Worm (Caenorhabditis elegans): ENCODE data around the gene erp-44.2.

Gene erp-44.2

DNA sequence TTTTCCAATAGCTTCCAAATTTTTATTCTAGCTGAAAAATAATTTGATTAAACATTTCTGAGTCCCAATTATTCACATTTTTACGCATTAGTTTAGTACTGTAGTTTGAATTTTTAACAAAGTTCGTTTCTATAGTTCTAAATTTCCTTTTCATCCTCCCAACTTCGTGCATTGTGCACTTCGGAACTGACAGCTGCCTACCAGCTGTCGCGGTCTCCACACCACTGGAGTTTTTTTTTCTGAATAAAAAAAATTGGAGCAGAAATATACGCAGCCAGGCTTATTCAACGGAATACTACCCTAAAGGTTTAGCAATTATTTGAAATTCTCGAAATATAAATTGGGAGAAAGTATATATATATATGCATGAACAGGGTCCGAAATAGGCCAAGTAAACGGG lies 14.8 kb upstream of the erp-44.2 start:
- TF ChIP-seq hlh-1 (tag; optimal IDR thresholded peaks at IDR 0.05) (peak; percentile 91), ztf-11 (tag; optimal IDR thresholded peaks at IDR 0.05) (no peak), blmp-1 (tag; optimal IDR thresholded peaks at IDR 0.05) (no peak), tbx-8 (GFP tag; optimal IDR thresholded peaks at IDR 0.05) (no peak), bed-3 (GFP tag; optimal IDR thresholded peaks at IDR 0.05) (no peak), flh-1 (GFP tag; optimal IDR thresholded peaks at IDR 0.05) (no peak), ham-2 (GFP tag; optimal IDR thresholded peaks at IDR 0.05) (no peak), nhr-237 (tag; optimal IDR thresholded peaks at IDR 0.05) (no peak)

DNA sequence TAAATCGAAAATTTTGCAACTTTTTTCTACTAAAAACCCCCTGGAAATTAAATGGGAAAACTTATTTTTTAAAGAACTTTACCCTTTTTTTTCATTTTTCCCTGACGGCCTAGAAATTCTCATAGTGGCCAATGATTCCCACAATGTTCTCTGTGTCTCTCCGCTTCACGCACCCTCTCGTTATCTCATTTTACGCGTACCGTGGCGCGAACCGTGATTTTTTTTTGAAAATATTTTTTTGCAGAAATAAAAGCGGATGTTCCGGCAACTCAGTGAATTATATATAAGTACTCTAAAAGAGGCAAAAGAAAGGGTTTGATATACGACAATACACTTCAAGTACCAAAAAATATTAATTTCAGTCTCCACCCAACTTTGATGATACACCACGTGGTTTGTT lies 11.9 kb upstream of the erp-44.2 start, which contains the start of gene C06A6.2:
Gene C06A6.2 (plus strand): TSS at position 237 of the 400 bp plus-strand sequence.
- TF ChIP-seq flh-1 (GFP tag; optimal IDR thresholded peaks at IDR 0.05) = no peak
- TF ChIP-seq ceh-39 (tag; optimal IDR thresholded peaks at IDR 0.05) = no peak
- TF ChIP-seq unc-62 (GFP tag; optimal IDR thresholded peaks at IDR 0.05) = no peak
- no peak for TF ChIP-seq M03D4.4 (tag; optimal IDR thresholded peaks at IDR 0.05)
- TF ChIP-seq zip-8 (tag; optimal IDR thresholded peaks at IDR 0.05) = no peak
- no peak for TF ChIP-seq ham-2 (GFP tag; optimal IDR thresholded peaks at IDR 0.05)
- TF ChIP-seq nhr-12 (tag; optimal IDR thresholded peaks at IDR 0.05) = no peak
- no peak for TF ChIP-seq ceh-83 (GFP tag; optimal IDR thresholded peaks at IDR 0.05)
- TF ChIP-seq nhr-237 (tag; optimal IDR thresholded peaks at IDR 0.05) = no peak
- TF ChIP-seq snpc-4 (tag; optimal IDR thresholded peaks at IDR 0.05) = no peak
- TF ChIP-seq unc-120 (tag; optimal IDR thresholded peaks at IDR 0.05; ENCODE audit: poor library complexity, severe bottlenecking) = no peak
- TF ChIP-seq nhr-76 (tag; optimal IDR thresholded peaks at IDR 0.05) = no peak
- no peak for TF ChIP-seq bed-3 (GFP tag; optimal IDR thresholded peaks at IDR 0.05)
- TF ChIP-seq pha-4 (tag; optimal IDR thresholded peaks at IDR 0.05) = no peak
- TF ChIP-seq ces-1 (GFP tag; optimal IDR thresholded peaks at IDR 0.05) = no peak
- no peak for TF ChIP-seq mep-1 (tag; optimal IDR thresholded peaks at IDR 0.05)
- TF ChIP-seq drap-1 (GFP tag; optimal IDR thresholded peaks at IDR 0.05) = no peak
- no peak for TF ChIP-seq ztf-11 (tag; optimal IDR thresholded peaks at IDR 0.05)
- TF ChIP-seq lsy-2 (tag; optimal IDR thresholded peaks at IDR 0.05) = no peak
- no peak for TF ChIP-seq unc-39 (tag; optimal IDR thresholded peaks at IDR 0.05)

DNA sequence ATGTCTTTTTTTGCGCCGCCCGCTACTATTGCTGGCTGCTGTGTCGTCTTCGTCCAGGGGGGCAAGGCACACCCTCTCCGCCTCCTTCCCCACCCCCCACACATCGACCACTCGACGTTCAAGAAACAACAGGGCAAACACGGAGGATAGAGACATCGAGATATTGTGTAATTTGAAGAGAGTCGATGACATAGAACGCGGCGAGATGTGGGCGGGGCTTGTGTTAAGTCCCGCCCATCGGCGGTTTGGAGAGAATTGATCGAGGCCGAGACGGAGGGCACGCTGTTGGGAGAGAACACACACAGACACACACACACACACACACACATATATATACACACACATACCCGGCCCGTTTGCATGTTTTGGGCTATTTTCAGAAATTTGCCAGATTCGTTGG lies 11.1 kb upstream of the erp-44.2 start:
- TF ChIP-seq elt-1 (tag; optimal IDR thresholded peaks at IDR 0.05; ENCODE audit: borderline replicate concordance, insufficient read depth) (no peak), mep-1 (tag; optimal IDR thresholded peaks at IDR 0.05) (peak; percentile 68), blmp-1 (tag; optimal IDR thresholded peaks at IDR 0.05) (no peak), lsy-2 (tag; optimal IDR thresholded peaks at IDR 0.05) (peak; percentile 39), ces-1 (GFP tag; optimal IDR thresholded peaks at IDR 0.05) (peak; percentile 55), lin-32 (GFP tag; optimal IDR thresholded peaks at IDR 0.05) (no peak), elt-3 (tag; optimal IDR thresholded peaks at IDR 0.05) (no peak), ztf-11 (tag; optimal IDR thresholded peaks at IDR 0.05) (peak; percentile 67), nhr-12 (tag; optimal IDR thresholded peaks at IDR 0.05) (no peak), ham-2 (GFP tag; optimal IDR thresholded peaks at IDR 0.05) (peak; percentile 43), hlh-1 (tag; optimal IDR thresholded peaks at IDR 0.05) (peak; percentile 55), mab-5 (tag; optimal IDR thresholded peaks at IDR 0.05) (no peak), lin-13 (tag; optimal IDR thresholded peaks at IDR 0.05) (no peak), nhr-237 (tag; optimal IDR thresholded peaks at IDR 0.05) (no peak), sptf-1 (tag; optimal IDR thresholded peaks at IDR 0.05) (peak; percentile 84), nhr-2 (tag; optimal IDR thresholded peaks at IDR 0.05) (peak; percentile 13), pha-4 (tag; optimal IDR thresholded peaks at IDR 0.05) (peak; percentile 59), mls-2 (tag; optimal IDR thresholded peaks at IDR 0.05) (peak; percentile 83), cnd-1 (tag; optimal IDR thresholded peaks at IDR 0.05) (peak; percentile 46), drap-1 (GFP tag; optimal IDR thresholded peaks at IDR 0.05) (peak; percentile 76), sem-2 (GFP tag; optimal IDR thresholded peaks at IDR 0.05) (no peak), bed-3 (GFP tag; optimal IDR thresholded peaks at IDR 0.05) (no peak), ceh-43 (GFP tag; optimal IDR thresholded peaks at IDR 0.05) (peak; percentile 18), ceh-83 (GFP tag; optimal IDR thresholded peaks at IDR 0.05) (no peak), nhr-28 (tag; optimal IDR thresholded peaks at IDR 0.05) (no peak), unc-120 (tag; optimal IDR thresholded peaks at IDR 0.05; ENCODE audit: poor library complexity, severe bottlenecking) (peak; percentile 75), ceh-39 (tag; optimal IDR thresholded peaks at IDR 0.05) (no peak), unc-62 (GFP tag; optimal IDR thresholded peaks at IDR 0.05) (peak; percentile 52), flh-1 (GFP tag; optimal IDR thresholded peaks at IDR 0.05) (no peak), M03D4.4 (tag; optimal IDR thresholded peaks at IDR 0.05) (peak; percentile 41), zip-8 (tag; optimal IDR thresholded peaks at IDR 0.05) (no peak)

Measured in whole organism, mixed stage, embryonic.